Worm (Caenorhabditis elegans): ENCODE results near the gene K05B2.4.

The K05B2.4 gene

ce11 chrX:4957259-4957658, 36.5 kb upstream of the K05B2.4 start, which contains the start of gene M03F4.4 (continued):
- TF ChIP-seq unc-39 (tag; optimal IDR thresholded peaks at IDR 0.05) = no peak
- TF ChIP-seq fkh-10 (GFP tag; optimal IDR thresholded peaks at IDR 0.05) = no peak
- no peak for TF ChIP-seq Y75B8A.6 (GFP tag; IDR thresholded peaks at IDR 0.05)
- no peak for TF ChIP-seq lin-13 (GFP tag; optimal IDR thresholded peaks at IDR 0.05)
- no peak for TF ChIP-seq zag-1 (tag; optimal IDR thresholded peaks at IDR 0.05)
- TF ChIP-seq saeg-2 (GFP tag; IDR thresholded peaks at IDR 0.05) = no peak
- TF ChIP-seq jun-1 (tag; optimal IDR thresholded peaks at IDR 0.05) = no peak
- peak; percentile 66 for TF ChIP-seq hlh-11 (tag; optimal IDR thresholded peaks at IDR 0.05)
- peak; percentile 31 for TF ChIP-seq nhr-11 (tag; optimal IDR thresholded peaks at IDR 0.05)
- no peak for TF ChIP-seq mxl-2 (GFP tag; conservative IDR thresholded peaks at IDR 0.05)
- no peak for TF ChIP-seq nhr-10 (tag; optimal IDR thresholded peaks at IDR 0.05)
- no peak for TF ChIP-seq dve-1 (tag; optimal IDR thresholded peaks at IDR 0.05; ENCODE audit: insufficient read depth)
- no peak for TF ChIP-seq php-3 (GFP tag; IDR thresholded peaks at IDR 0.05)
- TF ChIP-seq arid-1 (GFP tag; conservative IDR thresholded peaks at IDR 0.05) = no peak
- TF ChIP-seq ceh-20 (GFP tag; IDR thresholded peaks at IDR 0.05) = no peak
- no peak for TF ChIP-seq daf-8 (GFP tag; IDR thresholded peaks at IDR 0.05)
- TF ChIP-seq daf-16 (GFP tag; optimal IDR thresholded peaks at IDR 0.05) = peak in 1 of 2 experiments; percentile 93
- no peak for TF ChIP-seq daf-16 (tag; optimal IDR thresholded peaks at IDR 0.05)
- TF ChIP-seq tra-1 (GFP tag; IDR thresholded peaks at IDR 0.05) = no peak
- TF ChIP-seq ceh-32 (tag; optimal IDR thresholded peaks at IDR 0.05; ENCODE audit: poor library complexity) = no peak

ce11 chrX:4947749-4948148, 27.0 kb upstream of the K05B2.4 start, which contains the start of gene tyra-3:
TSS of gene tyra-3 (plus strand) at chrX:4948049.
- TF ChIP-seq ZK337.2 (GFP tag; IDR thresholded peaks at IDR 0.05) (no peak), ceh-20 (GFP tag; IDR thresholded peaks at IDR 0.05) (no peak), mxl-2 (GFP tag; conservative IDR thresholded peaks at IDR 0.05) (no peak), egl-43 (GFP tag; IDR thresholded peaks at IDR 0.05) (no peak), ztf-11 (tag; optimal IDR thresholded peaks at IDR 0.05) (no peak), Y5F2A.4 (GFP tag; optimal IDR thresholded peaks at IDR 0.05) (no peak), madf-5 (GFP tag; IDR thresholded peaks at IDR 0.05) (no peak), nhr-25 (tag; optimal IDR thresholded peaks at IDR 0.05; ENCODE audit: borderline replicate concordance, insufficient read depth) (no peak), ceh-32 (tag; optimal IDR thresholded peaks at IDR 0.05; ENCODE audit: poor library complexity) (no peak)

ce11 chrX:4938990-4939389, 18.2 kb upstream of the K05B2.4 start:
- no peak for TF ChIP-seq ZK337.2 (GFP tag; IDR thresholded peaks at IDR 0.05)
- peak; percentile 34 for TF ChIP-seq fkh-10 (GFP tag; optimal IDR thresholded peaks at IDR 0.05)
- TF ChIP-seq mdt-29 (GFP tag; IDR thresholded peaks at IDR 0.05) = no peak
- TF ChIP-seq unc-62 (GFP tag; optimal IDR thresholded peaks at IDR 0.05 in 1 of 2) = no peak
- TF ChIP-seq unc-62 (tag; optimal IDR thresholded peaks at IDR 0.05) = no peak
- no peak for TF ChIP-seq ceh-62 (tag; optimal IDR thresholded peaks at IDR 0.05)

ce11 chrX:4932964-4933363, 12.2 kb upstream of the K05B2.4 start:
- TF ChIP-seq F37D6.2 (tag; optimal IDR thresholded peaks at IDR 0.05) (no peak), zip-2 (tag; optimal IDR thresholded peaks at IDR 0.05) (no peak), ctbp-1 (GFP tag; IDR thresholded peaks at IDR 0.05) (0 out of 2 replicates have a peak, but pooled peaks have one; percentile 46), mep-1 (tag; optimal IDR thresholded peaks at IDR 0.05) (peak; percentile 8), hmg-1.1 (GFP tag; IDR thresholded peaks at IDR 0.05) (0 out of 2 replicates have a peak, but pooled peaks have one; percentile 44)

DNA sequence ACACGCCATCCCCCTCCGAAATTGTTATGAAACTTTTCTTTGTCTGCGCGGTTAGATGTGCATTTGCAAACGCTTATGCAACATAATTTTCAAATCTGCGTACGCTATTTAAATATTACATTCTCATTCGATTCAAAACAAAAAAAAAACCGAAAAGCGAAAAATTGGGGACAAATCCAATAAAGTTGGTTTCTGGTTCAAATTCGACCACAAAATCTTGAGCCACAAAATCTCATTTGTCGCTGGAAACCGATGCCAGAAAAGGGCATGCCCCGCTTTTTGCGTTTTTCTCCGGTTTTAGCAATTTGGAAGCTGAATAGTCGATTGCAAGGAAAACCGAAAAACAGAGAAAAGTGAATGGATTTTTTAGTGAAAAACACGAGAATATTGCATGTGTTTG, 11.2 kb upstream of the K05B2.4 start:
- TF ChIP-seq mes-2 (tag; optimal IDR thresholded peaks at IDR 0.05; ENCODE audit: poor library complexity, severe bottlenecking) (no peak), egl-27 (tag; optimal IDR thresholded peaks at IDR 0.05) (no peak), ZK337.2 (GFP tag; IDR thresholded peaks at IDR 0.05) (no peak), nhr-237 (tag; optimal IDR thresholded peaks at IDR 0.05) (no peak), spr-3 (GFP tag; optimal IDR thresholded peaks at IDR 0.05) (no peak)

Measured in whole organism, L4 larva.